ENCODE assay signal across 1 fruit fly cellular context in genomic region chr3L:11388964-11389625, dm6.
TF ChIP-seq lines count a peak whose summit lies in the region.

No protein-coding gene starts in this region.

TF ChIP-seq in whole organism, embryonic, 481 proteins besides CTCF, POLR2A, EP300 and RAD21 (continued from another document and continues in another):
- TF ChIP-seq CG14441 (GFP tag; IDR thresholded peaks at IDR 0.05; lab: Robert Waterston, UW): peak; percentile 4; the same call in 1 of the 2 replicates
- TF ChIP-seq CG10209 (GFP tag; optimal IDR thresholded peaks at IDR 0.05; lab: Kevin White, UChicago): no peak
- peak; percentile 52 for TF ChIP-seq Fer1 (GFP tag; optimal IDR thresholded peaks at IDR 0.05; lab: Kevin White, UChicago)
- peak; percentile 59 for TF ChIP-seq twi (tag; optimal IDR thresholded peaks at IDR 0.05; lab: Kevin White, UChicago)
- no peak for TF ChIP-seq zen2 (GFP tag; IDR thresholded peaks at IDR 0.05; lab: Robert Waterston, UW; ENCODE audit: partially characterized antibody)
- TF ChIP-seq esg (GFP tag; conservative IDR thresholded peaks at IDR 0.05; lab: Robert Waterston, UW): peak; percentile 39; the same call in 1 of the 2 replicates
- peak; percentile 18 for TF ChIP-seq CG2202 (tag; optimal IDR thresholded peaks at IDR 0.05; lab: Kevin White, UChicago)
- TF ChIP-seq CG12659 (GFP tag; optimal IDR thresholded peaks at IDR 0.05; lab: Kevin White, UChicago): peak; percentile 45
- peak; percentile 65 for TF ChIP-seq Sox102F (GFP tag; optimal IDR thresholded peaks at IDR 0.05; lab: Kevin White, UChicago)
- no peak for TF ChIP-seq ftz-f1 (GFP tag; optimal IDR thresholded peaks at IDR 0.05; lab: Kevin White, UChicago)
- peak; percentile 12; the same call in 1 of the 3 replicates for TF ChIP-seq CG2199 (GFP tag; IDR thresholded peaks at IDR 0.05; lab: Robert Waterston, UW)
- TF ChIP-seq HLH3B (GFP tag; IDR thresholded peaks at IDR 0.05; lab: Robert Waterston, UW): no peak
- no peak for TF ChIP-seq CG17912 (GFP tag; optimal IDR thresholded peaks at IDR 0.05; lab: Kevin White, UChicago)
- TF ChIP-seq lola (GFP tag; optimal IDR thresholded peaks at IDR 0.05; lab: Kevin White, UChicago): peak in 1 of 3 experiments; percentile 39
- peak; percentile 60 for TF ChIP-seq Ptx1 (GFP tag; IDR thresholded peaks at IDR 0.05; lab: Robert Waterston, UW)
- no peak for TF ChIP-seq CG12744 (GFP tag; optimal IDR thresholded peaks at IDR 0.05; lab: Kevin White, UChicago)
- peak; percentile 25 for TF ChIP-seq Max (GFP tag; optimal IDR thresholded peaks at IDR 0.05; lab: Kevin White, UChicago)
- TF ChIP-seq CG14050 (GFP tag; IDR thresholded peaks at IDR 0.05; lab: Robert Waterston, UW): peak; percentile 37; the same call in 2 of the 3 replicates
- TF ChIP-seq CG4360 (GFP tag; IDR thresholded peaks at IDR 0.05; lab: Robert Waterston, UW): peak; percentile 94
- no peak for TF ChIP-seq lov (optimal IDR thresholded peaks at IDR 0.05; lab: Kevin White, UChicago)
- TF ChIP-seq lov (GFP tag; IDR thresholded peaks at IDR 0.05; lab: Robert Waterston, UW): 0 out of 3 replicates have a peak, but pooled peaks have one; percentile 23
- no peak for TF ChIP-seq zfh2 (GFP tag; optimal IDR thresholded peaks at IDR 0.05; lab: Kevin White, UChicago)
- no peak for TF ChIP-seq wek (GFP tag; optimal IDR thresholded peaks at IDR 0.05; lab: Kevin White, UChicago)
- TF ChIP-seq sug (tag; optimal IDR thresholded peaks at IDR 0.05; lab: Kevin White, UChicago): peak; percentile 17
- TF ChIP-seq NC2α (GFP tag; optimal IDR thresholded peaks at IDR 0.05; lab: Kevin White, UChicago): no peak
- peak; percentile 67 for TF ChIP-seq nmo (GFP tag; optimal IDR thresholded peaks at IDR 0.05; lab: Kevin White, UChicago)
- TF ChIP-seq nom (GFP tag; optimal IDR thresholded peaks at IDR 0.05; lab: Kevin White, UChicago): peak; percentile 51
- no peak for TF ChIP-seq CG32767 (GFP tag; IDR thresholded peaks at IDR 0.05; lab: Robert Waterston, UW)
- no peak for TF ChIP-seq ro (GFP tag; IDR thresholded peaks at IDR 0.05; lab: Robert Waterston, UW)
- peak; percentile 15 for TF ChIP-seq ATbp (GFP tag; optimal IDR thresholded peaks at IDR 0.05; lab: Kevin White, UChicago)
- TF ChIP-seq D19A (tag; optimal IDR thresholded peaks at IDR 0.05; lab: Kevin White, UChicago): peak; percentile 38
- TF ChIP-seq CG8388 (GFP tag; optimal IDR thresholded peaks at IDR 0.05; lab: Kevin White, UChicago): peak; percentile 50
- no peak for TF ChIP-seq CG18476 (GFP tag; optimal IDR thresholded peaks at IDR 0.05; lab: Kevin White, UChicago)
- TF ChIP-seq Sry-δ (GFP tag; optimal IDR thresholded peaks at IDR 0.05; lab: Kevin White, UChicago): no peak
- peak; percentile 67 for TF ChIP-seq CG7556 (GFP tag; optimal IDR thresholded peaks at IDR 0.05; lab: Kevin White, UChicago)
- TF ChIP-seq lab (GFP tag; optimal IDR thresholded peaks at IDR 0.05; lab: Kevin White, UChicago): peak; percentile 4
- TF ChIP-seq Ets65A (GFP tag; lab: Kevin White, UChicago): peak; percentile 40
- peak; percentile 42; the same call in 1 of the 2 replicates for TF ChIP-seq Awh (GFP tag; IDR thresholded peaks at IDR 0.05; lab: Robert Waterston, UW)
- TF ChIP-seq Spps (tag; optimal IDR thresholded peaks at IDR 0.05; lab: Kevin White, UChicago): no peak
- no peak for TF ChIP-seq ems (GFP tag; optimal IDR thresholded peaks at IDR 0.05; lab: Kevin White, UChicago)
- TF ChIP-seq dan (GFP tag; IDR thresholded peaks at IDR 0.05; lab: Robert Waterston, UW): no peak
- TF ChIP-seq NFAT (GFP tag; IDR thresholded peaks at IDR 0.05; lab: Robert Waterston, UW): no peak
- TF ChIP-seq org-1 (GFP tag; optimal IDR thresholded peaks at IDR 0.05; lab: Kevin White, UChicago): peak; percentile 9
- TF ChIP-seq Gug (GFP tag; IDR thresholded peaks at IDR 0.05; lab: Robert Waterston, UW): no peak
- TF ChIP-seq dpn (GFP tag; optimal IDR thresholded peaks at IDR 0.05; lab: Kevin White, UChicago): peak in 1 of 2 experiments; percentile 46
- peak; percentile 49 for TF ChIP-seq CG9437 (GFP tag; optimal IDR thresholded peaks at IDR 0.05; lab: Kevin White, UChicago)
- peak; percentile 31; the same call in 1 of the 2 replicates for TF ChIP-seq CG3847 (GFP tag; IDR thresholded peaks at IDR 0.05; lab: Robert Waterston, UW)
- TF ChIP-seq CG15479 (GFP tag; optimal IDR thresholded peaks at IDR 0.05; lab: Kevin White, UChicago): no peak
- TF ChIP-seq CG7372 (GFP tag; IDR thresholded peaks at IDR 0.05; lab: Robert Waterston, UW): no peak
- peak; percentile 32 for TF ChIP-seq CG2875 (GFP tag; optimal IDR thresholded peaks at IDR 0.05; lab: Kevin White, UChicago)
- TF ChIP-seq emc (GFP tag; optimal IDR thresholded peaks at IDR 0.05; lab: Kevin White, UChicago): no peak
- TF ChIP-seq Bdp1 (GFP tag; optimal IDR thresholded peaks at IDR 0.05; lab: Kevin White, UChicago): no peak
- no peak for TF ChIP-seq Rx (GFP tag; IDR thresholded peaks at IDR 0.05; lab: Robert Waterston, UW)
- no peak for TF ChIP-seq H15 (GFP tag; IDR thresholded peaks at IDR 0.05; lab: Robert Waterston, UW)
- TF ChIP-seq CG18262 (tag; optimal IDR thresholded peaks at IDR 0.05; lab: Kevin White, UChicago): peak; percentile 77
- no peak for TF ChIP-seq gcm (GFP tag; optimal IDR thresholded peaks at IDR 0.05; lab: Kevin White, UChicago)
- TF ChIP-seq row (GFP tag; IDR thresholded peaks at IDR 0.05; lab: Robert Waterston, UW): peak; percentile 75
- TF ChIP-seq H2.0 (GFP tag; IDR thresholded peaks at IDR 0.05; lab: Robert Waterston, UW): peak; percentile 34; the same call in 1 of the 2 replicates
- TF ChIP-seq Hr3 (GFP tag; optimal IDR thresholded peaks at IDR 0.05; lab: Kevin White, UChicago): peak; percentile 13
- peak; percentile 41; the same call in 1 of the 2 replicates for TF ChIP-seq CG32772 (GFP tag; IDR thresholded peaks at IDR 0.05; lab: Robert Waterston, UW)
- TF ChIP-seq CG11560 (tag; IDR thresholded peaks at IDR 0.05; lab: Robert Waterston, UW): no peak
- no peak for TF ChIP-seq Vsx1 (GFP tag; optimal IDR thresholded peaks at IDR 0.05; lab: Kevin White, UChicago)
- TF ChIP-seq Oli (tag; optimal IDR thresholded peaks at IDR 0.05; lab: Kevin White, UChicago): peak; percentile 36
- TF ChIP-seq Atf3 (GFP tag; optimal IDR thresholded peaks at IDR 0.05; lab: Kevin White, UChicago): no peak
- TF ChIP-seq caup (GFP tag; optimal IDR thresholded peaks at IDR 0.05; lab: Kevin White, UChicago; ENCODE audit: severe bottlenecking): peak; percentile 8
- TF ChIP-seq Dbx (GFP tag; IDR thresholded peaks at IDR 0.05; lab: Robert Waterston, UW): peak; percentile 44; the same call in 1 of the 3 replicates
- no peak for TF ChIP-seq HLHmδ (GFP tag; optimal IDR thresholded peaks at IDR 0.05; lab: Kevin White, UChicago)
- TF ChIP-seq CG12104 (GFP tag; optimal IDR thresholded peaks at IDR 0.05; lab: Kevin White, UChicago): peak; percentile 39
- peak; percentile 42 for TF ChIP-seq Ssrp (tag; optimal IDR thresholded peaks at IDR 0.05; lab: Kevin White, UChicago)
- TF ChIP-seq HHEX (GFP tag; optimal IDR thresholded peaks at IDR 0.05; lab: Kevin White, UChicago): peak; percentile 41
- TF ChIP-seq gfzf (GFP tag; optimal IDR thresholded peaks at IDR 0.05; lab: Kevin White, UChicago): no peak
- TF ChIP-seq CG14710 (tag; optimal IDR thresholded peaks at IDR 0.05; lab: Kevin White, UChicago): peak; percentile 37
- TF ChIP-seq ttk (GFP tag; IDR thresholded peaks at IDR 0.05; lab: Robert Waterston, UW): 0 out of 2 replicates have a peak, but pooled peaks have one; percentile 11
- TF ChIP-seq CG10654 (GFP tag; optimal IDR thresholded peaks at IDR 0.05; lab: Kevin White, UChicago): no peak
- peak; percentile 64; the same call in 1 of the 2 replicates for TF ChIP-seq Xrp1 (GFP tag; IDR thresholded peaks at IDR 0.05; lab: Robert Waterston, UW)
- no peak for TF ChIP-seq Taf1 (GFP tag; IDR thresholded peaks at IDR 0.05; lab: Robert Waterston, UW)
- TF ChIP-seq CG6765 (GFP tag; optimal IDR thresholded peaks at IDR 0.05; lab: Kevin White, UChicago): no peak
- no peak for TF ChIP-seq tup (GFP tag; optimal IDR thresholded peaks at IDR 0.05; lab: Kevin White, UChicago)
- TF ChIP-seq mam (GFP tag; optimal IDR thresholded peaks at IDR 0.05; lab: Kevin White, UChicago): no peak
- peak; percentile 43 for TF ChIP-seq dmrt11E (tag; optimal IDR thresholded peaks at IDR 0.05; lab: Kevin White, UChicago)
- peak; percentile 51; the same call in 2 of the 3 replicates for TF ChIP-seq croc (GFP tag; conservative IDR thresholded peaks at IDR 0.05; lab: Robert Waterston, UW)
- TF ChIP-seq C15 (GFP tag; IDR thresholded peaks at IDR 0.05; lab: Robert Waterston, UW): no peak
- TF ChIP-seq BtbVII (GFP tag; optimal IDR thresholded peaks at IDR 0.05; lab: Kevin White, UChicago): peak; percentile 19
- TF ChIP-seq CG2116 (GFP tag; optimal IDR thresholded peaks at IDR 0.05; lab: Kevin White, UChicago): peak; percentile 8
- peak; percentile 73 for TF ChIP-seq CG31441 (GFP tag; IDR thresholded peaks at IDR 0.05; lab: Robert Waterston, UW)
- peak; percentile 17 for TF ChIP-seq CG13775 (GFP tag; optimal IDR thresholded peaks at IDR 0.05; lab: Kevin White, UChicago)
- peak; percentile 11 for TF ChIP-seq CG13296 (GFP tag; optimal IDR thresholded peaks at IDR 0.05; lab: Kevin White, UChicago)
- TF ChIP-seq zf30C (GFP tag; optimal IDR thresholded peaks at IDR 0.05; lab: Kevin White, UChicago): no peak
- no peak for TF ChIP-seq Hsf (GFP tag; optimal IDR thresholded peaks at IDR 0.05; lab: Kevin White, UChicago)
- peak; percentile 56 for TF ChIP-seq CG15601 (tag; optimal IDR thresholded peaks at IDR 0.05; lab: Kevin White, UChicago)
- no peak for TF ChIP-seq mld (GFP tag; IDR thresholded peaks at IDR 0.05; lab: Robert Waterston, UW; ENCODE audit: partially characterized antibody)
- peak; percentile 36; the same call in 1 of the 2 replicates for TF ChIP-seq lmd (GFP tag; IDR thresholded peaks at IDR 0.05; lab: Robert Waterston, UW)
- TF ChIP-seq CG4404 (GFP tag; IDR thresholded peaks at IDR 0.05; lab: Robert Waterston, UW): 0 out of 2 replicates have a peak, but pooled peaks have one; percentile 8
- peak; percentile 72 for TF ChIP-seq sens (GFP tag; lab: Kevin White, UChicago)
- no peak for TF ChIP-seq CG1603 (tag; optimal IDR thresholded peaks at IDR 0.05; lab: Kevin White, UChicago)
- TF ChIP-seq Atf6 (GFP tag; IDR thresholded peaks at IDR 0.05; lab: Robert Waterston, UW): no peak
- TF ChIP-seq dmrt99B (tag; optimal IDR thresholded peaks at IDR 0.05; lab: Kevin White, UChicago): peak; percentile 64
- TF ChIP-seq ind (GFP tag; optimal IDR thresholded peaks at IDR 0.05; lab: Kevin White, UChicago): peak; percentile 3
- no peak for TF ChIP-seq CG3838 (GFP tag; optimal IDR thresholded peaks at IDR 0.05; lab: Kevin White, UChicago)
- peak; percentile 5 for TF ChIP-seq CG3281 (GFP tag; optimal IDR thresholded peaks at IDR 0.05; lab: Kevin White, UChicago)
- TF ChIP-seq CG18599 (GFP tag; optimal IDR thresholded peaks at IDR 0.05; lab: Kevin White, UChicago): peak; percentile 34
- peak; percentile 18 for TF ChIP-seq Deaf1 (tag; optimal IDR thresholded peaks at IDR 0.05; lab: Kevin White, UChicago)
- no peak for TF ChIP-seq Opbp (GFP tag; IDR thresholded peaks at IDR 0.05; lab: Robert Waterston, UW; ENCODE audit: partially characterized antibody)
- TF ChIP-seq slou (GFP tag; optimal IDR thresholded peaks at IDR 0.05; lab: Kevin White, UChicago): no peak
- TF ChIP-seq CG13424 (tag; optimal IDR thresholded peaks at IDR 0.05; lab: Kevin White, UChicago): peak; percentile 62
- peak; percentile 26 for TF ChIP-seq nau (GFP tag; optimal IDR thresholded peaks at IDR 0.05; lab: Kevin White, UChicago)
- no peak for TF ChIP-seq prd (optimal IDR thresholded peaks at IDR 0.05; lab: Kevin White, UChicago)
- peak; percentile 63 for TF ChIP-seq prd (GFP tag; IDR thresholded peaks at IDR 0.05; lab: Robert Waterston, UW)
- TF ChIP-seq danr (GFP tag; IDR thresholded peaks at IDR 0.05; lab: Robert Waterston, UW): no peak
- no peak for TF ChIP-seq knrl (GFP tag; IDR thresholded peaks at IDR 0.05; lab: Robert Waterston, UW; ENCODE audit: partially characterized antibody)
- no peak for TF ChIP-seq CG8281 (tag; optimal IDR thresholded peaks at IDR 0.05; lab: Kevin White, UChicago)
- TF ChIP-seq Oaz (GFP tag; IDR thresholded peaks at IDR 0.05; lab: Robert Waterston, UW): 0 out of 2 replicates have a peak, but pooled peaks have one; percentile 25
- TF ChIP-seq CG2712 (tag; optimal IDR thresholded peaks at IDR 0.05; lab: Kevin White, UChicago): peak; percentile 73
- no peak for TF ChIP-seq insv (GFP tag; optimal IDR thresholded peaks at IDR 0.05; lab: Kevin White, UChicago)
- peak; percentile 35; the same call in 1 of the 2 replicates for TF ChIP-seq Rfx (GFP tag; IDR thresholded peaks at IDR 0.05; lab: Robert Waterston, UW)
- no peak for TF ChIP-seq Chrac-16 (GFP tag; optimal IDR thresholded peaks at IDR 0.05; lab: Kevin White, UChicago)
- TF ChIP-seq dm (GFP tag; optimal IDR thresholded peaks at IDR 0.05; lab: Kevin White, UChicago): no peak
- peak; percentile 33 for TF ChIP-seq CG10267 (tag; optimal IDR thresholded peaks at IDR 0.05; lab: Kevin White, UChicago)
- TF ChIP-seq CG3726 (GFP tag; IDR thresholded peaks at IDR 0.05; lab: Robert Waterston, UW): 0 out of 3 replicates have a peak, but pooled peaks have one; percentile 46
- TF ChIP-seq bab2 (GFP tag; optimal IDR thresholded peaks at IDR 0.05; lab: Kevin White, UChicago): no peak
- no peak for TF ChIP-seq Poxn (GFP tag; IDR thresholded peaks at IDR 0.05; lab: Robert Waterston, UW)
- TF ChIP-seq CG33213 (GFP tag; optimal IDR thresholded peaks at IDR 0.05; lab: Kevin White, UChicago): no peak
- no peak for TF ChIP-seq B-H1 (GFP tag; IDR thresholded peaks at IDR 0.05; lab: Robert Waterston, UW)
- TF ChIP-seq Aef1 (GFP tag; IDR thresholded peaks at IDR 0.05; lab: Robert Waterston, UW): 0 out of 3 replicates have a peak, but pooled peaks have one; percentile 18
- TF ChIP-seq CG11696 (GFP tag; IDR thresholded peaks at IDR 0.05; lab: Robert Waterston, UW): no peak
- peak; percentile 30; the same call in 1 of the 2 replicates for TF ChIP-seq CG9215 (GFP tag; IDR thresholded peaks at IDR 0.05; lab: Robert Waterston, UW)
- TF ChIP-seq CG17802 (tag; optimal IDR thresholded peaks at IDR 0.05; lab: Kevin White, UChicago): no peak
- no peak for TF ChIP-seq br (optimal IDR thresholded peaks at IDR 0.05; lab: Kevin White, UChicago)
- peak; percentile 20 for TF ChIP-seq CG8359 (GFP tag; optimal IDR thresholded peaks at IDR 0.05; lab: Kevin White, UChicago; ENCODE audit: borderline replicate concordance)
- no peak for TF ChIP-seq slp2 (GFP tag; optimal IDR thresholded peaks at IDR 0.05; lab: Kevin White, UChicago)
- TF ChIP-seq gsb-n (tag; optimal IDR thresholded peaks at IDR 0.05; lab: Kevin White, UChicago): peak; percentile 58
